Fruit fly (Drosophila melanogaster) Kc167 (cell line): ENCODE data around the gene Snx1.

ENCODE experiments used
- Myc ChIP-seq: fragments of >200 bp; optimal IDR thresholded peaks from 2 replicates; lab custom pipeline; 2017; ENCODE audit warnings: missing external identifiers
- Sin3A ChIP-seq: fragments of >200 bp; optimal IDR thresholded peaks from 2 replicates; lab custom pipeline; 2018; ENCODE audit warnings: missing external identifiers
- h ChIP-seq: fragments of >200 bp; optimal IDR thresholded peaks from 3 replicates; lab custom pipeline; 2018; ENCODE audit warnings: missing external identifiers
- insv ChIP-seq: fragments of >200 bp; optimal IDR thresholded peaks from 3 replicates; lab custom pipeline; 2018; ENCODE audit warnings: missing external identifiers
- psq ChIP-seq: fragments of >200 bp; optimal IDR thresholded peaks from 2 replicates; lab custom pipeline; 2017; ENCODE audit warnings: missing external identifiers
- ttk ChIP-seq: sonication (Bioruptor generic); optimal IDR thresholded peaks from 2 replicates; lab custom pipeline; 2017; ENCODE audit warnings: missing external identifiers

Snx1 gene

dm6 chr2L:3449555-3450320 is at the start of gene Snx1:
Gene Snx1 (plus strand): TSS chr2L:3449683.
- TF ChIP-seq insv (no peak), ttk (lab: Kevin White, UChicago) (no peak), h (lab: Kevin White, UChicago) (no peak), Myc (lab: Kevin White, UChicago) (no peak), Sin3A (lab: Kevin White, UChicago) (no peak), psq (lab: Kevin White, UChicago) (no peak)

dm6 chr2L:3407722-3408121 is 41.8 kb upstream of the Snx1 start:
- TF ChIP-seq Sin3A (lab: Kevin White, UChicago) (no peak), insv (no peak), ttk (lab: Kevin White, UChicago) (no peak), psq (lab: Kevin White, UChicago) (no peak), h (lab: Kevin White, UChicago) (no peak), Myc (lab: Kevin White, UChicago) (no peak)

- no peak for TF ChIP-seq Myc (lab: Kevin White, UChicago)
- TF ChIP-seq ttk (lab: Kevin White, UChicago): no peak
- no peak for TF ChIP-seq psq (lab: Kevin White, UChicago)
- no peak for TF ChIP-seq insv
Measured at dm6 chr2L:3410260-3410659, 39.2 kb upstream of the Snx1 start, which contains the start of gene CG8840. Gene CG8840 (plus strand): TSS chr2L:3410560.

dm6 chr2L:3416527-3417304 is 32.8 kb upstream of the Snx1 start, which contains the start of gene CG31952:
Gene CG31952 (plus strand): TSS chr2L:3416693.
- TF ChIP-seq Myc (lab: Kevin White, UChicago): no peak
- TF ChIP-seq insv: no peak
- no peak for TF ChIP-seq Sin3A (lab: Kevin White, UChicago)
- no peak for TF ChIP-seq ttk (lab: Kevin White, UChicago)
- TF ChIP-seq psq (lab: Kevin White, UChicago): no peak
- TF ChIP-seq h (lab: Kevin White, UChicago): no peak

- TF ChIP-seq Myc (lab: Kevin White, UChicago) (no peak), h (lab: Kevin White, UChicago) (no peak), ttk (lab: Kevin White, UChicago) (no peak), insv (no peak)
Measured at dm6 chr2L:3417613-3418012, 31.9 kb upstream of the Snx1 start.

- TF ChIP-seq ttk (lab: Kevin White, UChicago): no peak
Measured at dm6 chr2L:3422753-3423152, 26.7 kb upstream of the Snx1 start.

- TF ChIP-seq Sin3A (lab: Kevin White, UChicago) (no peak), psq (lab: Kevin White, UChicago) (no peak), insv (no peak), h (lab: Kevin White, UChicago) (no peak), ttk (lab: Kevin White, UChicago) (no peak), Myc (lab: Kevin White, UChicago) (no peak)
Measured at dm6 chr2L:3425947-3426346, 23.5 kb upstream of the Snx1 start.

- no peak for TF ChIP-seq ttk (lab: Kevin White, UChicago)
- TF ChIP-seq psq (lab: Kevin White, UChicago): no peak
- TF ChIP-seq Sin3A (lab: Kevin White, UChicago): no peak
- no peak for TF ChIP-seq insv
- TF ChIP-seq h (lab: Kevin White, UChicago): no peak
- no peak for TF ChIP-seq Myc (lab: Kevin White, UChicago)
Measured at dm6 chr2L:3426669-3427232, 22.7 kb upstream of the Snx1 start, which contains the start of gene Pgant2. Gene Pgant2 (minus strand): TSS chr2L:3426719.

- TF ChIP-seq psq (lab: Kevin White, UChicago): no peak
- TF ChIP-seq insv: no peak
- no peak for TF ChIP-seq Sin3A (lab: Kevin White, UChicago)
- TF ChIP-seq ttk (lab: Kevin White, UChicago): no peak
- no peak for TF ChIP-seq Myc (lab: Kevin White, UChicago)
- no peak for TF ChIP-seq h (lab: Kevin White, UChicago)
Measured at dm6 chr2L:3428419-3429097, 20.9 kb upstream of the Snx1 start.

dm6 chr2L:3435086-3435485 is 14.4 kb upstream of the Snx1 start:
- TF ChIP-seq Myc (lab: Kevin White, UChicago): no peak
- TF ChIP-seq psq (lab: Kevin White, UChicago): no peak
- TF ChIP-seq insv: no peak
- no peak for TF ChIP-seq Sin3A (lab: Kevin White, UChicago)
- TF ChIP-seq h (lab: Kevin White, UChicago): no peak
- no peak for TF ChIP-seq ttk (lab: Kevin White, UChicago)

dm6 chr2L:3436347-3436746 is 13.1 kb upstream of the Snx1 start:
- TF ChIP-seq ttk (lab: Kevin White, UChicago): no peak
- TF ChIP-seq h (lab: Kevin White, UChicago): no peak
- no peak for TF ChIP-seq Sin3A (lab: Kevin White, UChicago)
- no peak for TF ChIP-seq Myc (lab: Kevin White, UChicago)
- TF ChIP-seq psq (lab: Kevin White, UChicago): no peak
- no peak for TF ChIP-seq insv
